Worm (Caenorhabditis elegans) whole organism, L3 larva: ENCODE data around the gene calu-1.

Experiments
- elt-1 ChIP-seq: fragments of 150-350 bp; optimal IDR thresholded peaks from 2 replicates; lab custom pipeline; 2014; ENCODE audit warnings: missing biosample characterization, missing genetic modification characterization
- elt-2 ChIP-seq: sonication (generic microtip); optimal IDR thresholded peaks from 2 replicates; lab custom pipeline; 2016; ENCODE audit warnings: missing genetic modification reagents, mild to moderate bottlenecking, missing genetic modification characterization, missing compliant biosample characterization
- lsy-12 ChIP-seq: sonication (generic microtip); optimal IDR thresholded peaks from 2 replicates; lab custom pipeline; 2016; ENCODE audit warnings: mild to moderate bottlenecking, missing genetic modification characterization, missing compliant biosample characterization
- mdl-1 ChIP-seq: fragments of 150-350 bp; optimal IDR thresholded peaks from 2 replicates; lab custom pipeline; 2014; ENCODE audit warnings: missing biosample characterization, missing genetic modification characterization
- nhr-11 ChIP-seq: fragments of 150-350 bp; optimal IDR thresholded peaks from 2 replicates; lab custom pipeline; 2014; ENCODE audit warnings: missing biosample characterization, missing genetic modification characterization
- nhr-76 ChIP-seq: fragments of 150-350 bp; sonication (generic microtip); optimal IDR thresholded peaks from 5 replicates; lab custom pipeline; 2014; ENCODE audit warnings: missing biosample characterization, missing genetic modification characterization
- nhr-77 ChIP-seq: fragments of 150-350 bp; optimal IDR thresholded peaks from 2 replicates; lab custom pipeline; 2014; ENCODE audit warnings: missing biosample characterization, missing genetic modification characterization
- skn-1 ChIP-seq: fragments of 150-350 bp; optimal IDR thresholded peaks from 2 replicates; lab custom pipeline; 2014; ENCODE audit warnings: missing biosample characterization, missing genetic modification characterization
- tbx-2 ChIP-seq: sonication (generic microtip); optimal IDR thresholded peaks from 2 replicates; lab custom pipeline; 2016; ENCODE audit warnings: mild to moderate bottlenecking, missing genetic modification characterization, missing compliant biosample characterization
- ztf-11 ChIP-seq: fragments of 150-350 bp; optimal IDR thresholded peaks from 2 replicates; lab custom pipeline; 2014; ENCODE audit warnings: missing biosample characterization, missing genetic modification characterization

DNA sequence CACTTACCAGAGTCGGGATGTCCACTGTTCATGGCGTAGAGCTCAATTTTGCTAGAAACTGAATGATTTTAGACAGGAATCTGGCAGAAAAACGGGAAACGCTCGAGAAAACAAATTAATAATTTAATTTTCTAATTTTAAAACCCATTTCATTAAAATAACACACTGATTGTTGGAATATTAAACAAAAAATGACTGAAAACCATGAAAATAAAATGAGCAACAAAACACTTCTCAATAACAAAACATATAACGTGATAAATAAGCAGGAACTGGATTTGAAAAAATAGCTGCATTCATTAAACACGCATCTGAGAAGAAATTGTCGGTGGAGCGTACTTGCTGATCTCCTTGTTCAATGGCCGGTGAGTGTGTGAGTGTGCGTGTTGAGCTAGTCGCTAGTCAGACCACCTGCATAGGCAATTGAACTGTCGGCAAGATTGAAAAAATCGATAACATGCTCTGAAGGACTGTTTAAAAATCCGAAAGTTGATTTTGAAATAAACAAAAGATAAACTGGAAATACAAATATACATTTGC is 26.9 kb upstream of the calu-1 start, which contains the start of gene ZC8.6:
- TF ChIP-seq skn-1 (tag; lab: Kevin White, UChicago) (peak; percentile 7), nhr-77 (tag; lab: Kevin White, UChicago) (no peak), nhr-11 (tag; lab: Kevin White, UChicago) (no peak), tbx-2 (tag; lab: Kevin White, UChicago) (no peak), mdl-1 (tag; lab: Kevin White, UChicago) (no peak), lsy-12 (no peak), elt-1 (tag; lab: Kevin White, UChicago) (no peak), elt-2 (tag; lab: Kevin White, UChicago) (peak; percentile 40), ztf-11 (tag; lab: Kevin White, UChicago) (no peak), nhr-76 (tag; lab: Kevin White, UChicago) (no peak)
